Worm (Caenorhabditis elegans) whole organism, young adult: Measurements from ENCODE around the gene math-22.

ENCODE experiments used
- B0336.3 ChIP-seq: fragments of 200-800 bp; sonication (Bioruptor generic); IDR thresholded peaks from 2 replicates; pipeline ENCODE4 v1.3.6; 2022; ENCODE audit warnings: missing genetic modification characterization, missing compliant biosample characterization
- F33H1.4 ChIP-seq: fragments of 200-800 bp; sonication (Bioruptor generic); IDR thresholded peaks from 2 replicates; pipeline ENCODE4 v1.3.6; 2022; ENCODE audit warnings: missing genetic modification reagents, missing genetic modification characterization, missing compliant biosample characterization
- K12H6.12 ChIP-seq: fragments of 200-800 bp; sonication (Bioruptor generic); optimal IDR thresholded peaks from 2 replicates; lab custom pipeline; 2018; ENCODE audit warnings: mild to moderate bottlenecking, missing genetic modification characterization, missing compliant biosample characterization
- T26A5.8 ChIP-seq: sonication (generic microtip); optimal IDR thresholded peaks from 2 replicates; lab custom pipeline; 2016; ENCODE audit warnings: missing genetic modification characterization, missing compliant biosample characterization
- Y67H2A.10 ChIP-seq: fragments of 200-800 bp; sonication (Bioruptor generic); conservative IDR thresholded peaks from 2 replicates; pipeline ENCODE4 v1.3.6; 2022; ENCODE audit warnings: missing genetic modification reagents, missing genetic modification characterization, missing compliant biosample characterization
- ZK185.1 ChIP-seq: sonication (generic microtip); optimal IDR thresholded peaks from 2 replicates; lab custom pipeline; 2016; ENCODE audit warnings: mild to moderate bottlenecking, missing genetic modification characterization, missing compliant biosample characterization; ENCODE audit not compliant: poor library complexity, severe bottlenecking
- attf-6 ChIP-seq: fragments of 200-800 bp; sonication (Bioruptor generic); IDR thresholded peaks from 2 replicates; pipeline ENCODE4 v1.3.6; 2022; ENCODE audit warnings: missing genetic modification reagents, missing genetic modification characterization, missing compliant biosample characterization
- bed-1 ChIP-seq: fragments of 200-800 bp; sonication (Bioruptor generic); IDR thresholded peaks from 2 replicates; pipeline ENCODE4 v1.3.6; 2022; ENCODE audit warnings: missing genetic modification reagents, missing genetic modification characterization, missing compliant biosample characterization
- bed-2 ChIP-seq: fragments of 200-800 bp; sonication (Bioruptor generic); IDR thresholded peaks from 2 replicates; pipeline ENCODE4 v1.3.6; 2022; ENCODE audit warnings: missing genetic modification reagents, missing genetic modification characterization, missing compliant biosample characterization
- cebp-2 ChIP-seq: fragments of 200-800 bp; sonication (Bioruptor generic); IDR thresholded peaks from 2 replicates; pipeline ENCODE4 v1.3.6; 2022; ENCODE audit warnings: missing genetic modification characterization, missing compliant biosample characterization
- ceh-40 ChIP-seq: fragments of 200-800 bp; sonication (Bioruptor generic); IDR thresholded peaks from 2 replicates; pipeline ENCODE4 v1.3.6; 2022; ENCODE audit warnings: missing genetic modification characterization, missing compliant biosample characterization
- chd-7 ChIP-seq: sonication (generic microtip); optimal IDR thresholded peaks from 2 replicates; lab custom pipeline; 2016; ENCODE audit warnings: mild to moderate bottlenecking, missing genetic modification characterization, moderate library complexity, missing compliant biosample characterization
- hmg-1.2 ChIP-seq: fragments of 200-800 bp; sonication (Bioruptor generic); IDR thresholded peaks from 2 replicates; pipeline ENCODE4 v1.3.6; 2022; ENCODE audit warnings: missing genetic modification reagents, missing genetic modification characterization, missing compliant biosample characterization
- hrde-1 ChIP-seq: sonication (generic microtip); optimal IDR thresholded peaks from 2 replicates; lab custom pipeline; 2016; ENCODE audit warnings: missing genetic modification characterization, mild to moderate bottlenecking, missing compliant biosample characterization, moderate library complexity, missing genotype, missing genetic modification reagents, borderline replicate concordance
- lag-1 ChIP-seq: fragments of 200-800 bp; sonication (Bioruptor generic); IDR thresholded peaks from 2 replicates; pipeline ENCODE4 v1.3.6; 2022; ENCODE audit warnings: missing genetic modification reagents, missing genetic modification characterization, missing compliant biosample characterization
- lin-35 ChIP-seq, 3 experiments: fragments of 150-350 bp in 2 of 3; sonication (generic microtip) in 1 of 3; optimal IDR thresholded peaks; 2 replicates each; lab custom pipeline; 2014 to 2018; ENCODE audit warnings: missing biosample characterization in 3 of 3, missing genetic modification characterization in 3 of 3, missing genetic modification reagents in 3 of 3
- lin-40 ChIP-seq: sonication (generic microtip); optimal IDR thresholded peaks from 2 replicates; lab custom pipeline; 2016; ENCODE audit warnings: missing genetic modification characterization, mild to moderate bottlenecking, missing compliant biosample characterization, missing genotype, missing genetic modification reagents
- lsl-1 ChIP-seq: fragments of 200-800 bp; sonication (Bioruptor generic); optimal IDR thresholded peaks from 2 replicates; lab custom pipeline; 2018; ENCODE audit warnings: mild to moderate bottlenecking, missing genetic modification characterization, moderate library complexity, missing compliant biosample characterization
- lsy-27 ChIP-seq: sonication (generic microtip); optimal IDR thresholded peaks from 2 replicates; lab custom pipeline; 2017; ENCODE audit warnings: missing genetic modification characterization, mild to moderate bottlenecking, missing compliant biosample characterization, antibody characterized with exemption, missing genotype, borderline replicate concordance; ENCODE audit not compliant: insufficient read depth
- madf-6 ChIP-seq: fragments of 200-800 bp; sonication (Bioruptor generic); IDR thresholded peaks from 2 replicates; pipeline ENCODE4 v1.3.6; 2022; ENCODE audit warnings: missing genetic modification reagents, missing genetic modification characterization, missing compliant biosample characterization
- nfya-1 ChIP-seq: sonication (generic microtip); optimal IDR thresholded peaks from 2 replicates; lab custom pipeline; 2017; ENCODE audit warnings: antibody characterized with exemption, missing compliant biosample characterization, missing genetic modification characterization, borderline replicate concordance; ENCODE audit not compliant: insufficient read depth
- nfya-2 ChIP-seq: fragments of 200-800 bp; sonication (Bioruptor generic); IDR thresholded peaks from 2 replicates; pipeline ENCODE4 v1.3.6; 2022; ENCODE audit warnings: missing genetic modification reagents, missing genetic modification characterization, missing compliant biosample characterization
- nhr-27 ChIP-seq: fragments of 200-800 bp; sonication (Bioruptor generic); optimal IDR thresholded peaks from 2 replicates; lab custom pipeline; 2018; ENCODE audit warnings: mild to moderate bottlenecking, missing genetic modification characterization, moderate library complexity, missing compliant biosample characterization
- repo-1 ChIP-seq: sonication (generic microtip); optimal IDR thresholded peaks from 2 replicates; lab custom pipeline; 2017; ENCODE audit warnings: mild to moderate bottlenecking, missing genetic modification characterization, missing compliant biosample characterization
- rpc-1 ChIP-seq, 2 experiments: fragments of 150-350 bp in 1 of 2; sonication (generic microtip) in 1 of 2; optimal IDR thresholded peaks; 2 replicates each; lab custom pipeline; 2014 to 2018; ENCODE audit warnings: missing biosample characterization in 1 of 2, missing genetic modification characterization in 1 of 2, missing genetic modification reagents in 1 of 2, missing genotype in 1 of 2
- ztf-3 ChIP-seq: fragments of 200-800 bp; sonication (Bioruptor generic); optimal IDR thresholded peaks from 2 replicates; lab custom pipeline; 2018; ENCODE audit warnings: mild to moderate bottlenecking, missing genetic modification characterization, missing compliant biosample characterization
- ztf-6 ChIP-seq: fragments of 200-800 bp; sonication (Bioruptor generic); IDR thresholded peaks from 2 replicates; pipeline ENCODE4 v1.3.6; 2022; ENCODE audit warnings: missing genetic modification reagents, missing genetic modification characterization, missing compliant biosample characterization

The math-22 gene

DNA sequence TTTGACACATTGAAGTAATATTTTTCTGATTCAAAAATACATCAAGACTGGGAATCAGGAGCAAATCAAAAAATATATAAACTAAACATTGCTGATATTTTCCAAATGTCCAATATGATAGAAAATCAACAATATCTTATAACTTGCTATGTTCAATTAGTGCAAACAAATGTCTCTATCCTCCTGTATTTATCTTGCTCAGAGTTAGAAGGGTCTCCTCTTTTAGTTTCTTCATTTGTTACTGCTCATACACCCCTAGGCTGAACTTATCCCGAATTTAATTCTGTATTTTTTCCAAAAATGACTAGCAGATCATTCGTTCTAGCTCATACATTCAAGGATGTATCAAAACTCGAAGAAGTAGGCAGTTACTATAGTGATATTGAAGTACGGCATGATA is 3.2 kb upstream of the math-22 start, which contains the start of gene math-23:
math-23 (plus strand) TSS at position 301 of the 400 bp plus-strand sequence.
- TF ChIP-seq ztf-3 (GFP tag; lab: Kevin White, UChicago) = no peak
- TF ChIP-seq attf-6 = no peak
- TF ChIP-seq hmg-1.2 (GFP tag; lab: Robert Waterston, UW) = no peak
- TF ChIP-seq ztf-6 (GFP tag; lab: Robert Waterston, UW) = no peak
- no peak for TF ChIP-seq rpc-1 (optimal IDR thresholded peaks at IDR 0.05; lab: Kevin White, UChicago)
- TF ChIP-seq rpc-1 (tag; optimal IDR thresholded peaks at IDR 0.05; lab: Kevin White, UChicago) = no peak
- TF ChIP-seq lag-1 (GFP tag; lab: Robert Waterston, UW) = no peak
- TF ChIP-seq F33H1.4 (GFP tag; lab: Robert Waterston, UW) = no peak
- no peak for TF ChIP-seq lin-35 (GFP tag; optimal IDR thresholded peaks at IDR 0.05; lab: Kevin White, UChicago)
- no peak for TF ChIP-seq B0336.3 (GFP tag; lab: Robert Waterston, UW)
- TF ChIP-seq ZK185.1 (tag; lab: Kevin White, UChicago) = no peak
- TF ChIP-seq, all 124 proteins: peak for 0

DNA sequence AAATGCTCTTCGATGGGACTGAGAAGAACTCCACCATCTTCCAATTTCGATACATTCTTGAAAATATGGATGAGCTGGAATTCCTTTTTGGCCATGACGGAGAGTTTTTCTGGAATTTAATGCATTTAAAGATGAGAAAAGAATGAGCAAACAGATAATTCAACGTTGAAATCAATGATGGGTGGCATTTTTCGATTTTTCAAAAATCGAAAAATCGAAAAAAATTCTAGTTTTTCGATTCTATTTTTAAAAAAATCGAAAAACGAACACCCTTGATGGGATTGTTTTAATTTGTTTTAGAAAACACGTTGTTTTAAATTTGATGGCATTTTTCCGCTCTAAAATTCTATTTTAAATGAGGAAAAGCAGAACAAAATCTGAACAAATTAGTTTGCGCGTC is 7.5 kb downstream of the math-22 start, which contains the start of gene math-31:
math-31 (minus strand) TSS at position 101 of the 400 bp plus-strand sequence.
- no peak for TF ChIP-seq nfya-2 (GFP tag; lab: Robert Waterston, UW)
- TF ChIP-seq K12H6.12 (tag; lab: Kevin White, UChicago) = no peak
- TF ChIP-seq lsy-27 (tag; lab: Kevin White, UChicago) = no peak
- no peak for TF ChIP-seq ceh-40 (GFP tag; lab: Robert Waterston, UW)

DNA sequence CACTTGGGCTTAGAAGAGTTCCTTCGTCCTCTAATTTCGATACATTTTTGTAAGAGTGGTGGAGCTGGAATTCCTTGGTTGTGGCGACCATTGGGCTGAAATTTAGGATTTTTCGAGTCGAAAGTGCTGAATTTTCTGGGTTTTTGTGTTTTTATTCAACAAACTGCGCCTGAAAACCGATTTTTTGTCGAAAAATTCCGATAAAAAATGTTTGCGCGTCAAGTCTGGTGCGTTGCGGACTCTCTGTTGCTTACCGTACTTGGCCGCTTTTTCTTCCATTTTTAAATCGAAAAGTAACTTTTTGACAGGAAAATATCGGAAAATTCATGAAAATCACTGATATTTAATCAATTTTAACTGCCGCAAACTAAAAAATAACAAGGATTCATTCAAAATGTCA is 12.7 kb downstream of the math-22 start, which contains the start of gene bath-4:
bath-4 (minus strand) TSS at position 101 of the 400 bp plus-strand sequence.
- TF ChIP-seq cebp-2 = no peak
- no peak for TF ChIP-seq T26A5.8 (tag; lab: Kevin White, UChicago)
- peak; percentile 33 for TF ChIP-seq lsl-1 (GFP tag; lab: Kevin White, UChicago)

- TF ChIP-seq lsl-1 (GFP tag; lab: Kevin White, UChicago) = peak; percentile 52
- no peak for TF ChIP-seq Y67H2A.10
- TF ChIP-seq repo-1 (tag; lab: Kevin White, UChicago) = no peak
- TF ChIP-seq hrde-1 = no peak
- no peak for TF ChIP-seq chd-7
- TF ChIP-seq nhr-27 (tag; lab: Kevin White, UChicago) = no peak
- no peak for TF ChIP-seq bed-2
- TF ChIP-seq nfya-1 (tag; lab: Kevin White, UChicago) = no peak
- no peak for TF ChIP-seq lin-40 (tag; lab: Kevin White, UChicago)
Measured at ce11 chrII:1921018-1921417, 15.8 kb downstream of the math-22 start, which contains the start of gene bath-7. Gene bath-7 (minus strand): TSS chrII:1921118.

DNA sequence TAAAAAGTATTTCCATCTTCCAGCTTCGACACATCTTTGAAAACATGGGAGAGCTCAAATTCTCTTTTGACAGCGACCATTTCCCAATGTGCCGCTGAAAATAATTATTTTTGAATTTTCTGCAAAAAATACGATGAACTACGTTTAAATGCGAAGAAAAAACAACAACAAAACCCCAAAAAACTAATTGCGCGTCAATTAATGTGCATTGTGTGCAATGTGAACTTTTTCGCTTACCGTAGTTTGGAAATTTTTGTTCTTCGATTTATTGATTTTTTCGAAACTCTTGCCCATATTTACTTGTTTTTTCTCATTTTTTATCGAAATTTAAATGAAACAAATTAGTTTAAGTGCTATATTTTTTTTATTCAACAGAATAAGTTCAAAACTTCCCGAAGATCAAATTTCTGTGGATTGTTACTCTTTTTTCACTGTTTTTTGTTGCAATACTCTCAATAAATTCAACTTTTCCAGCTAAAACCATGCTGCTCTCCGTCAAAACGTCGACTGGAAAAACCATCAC is 17.5 kb downstream of the math-22 start, which contains the start of the genes bath-2 and F52C6.4:
bath-2 (minus strand) TSS at position 101 of the 523 bp plus-strand sequence.
F52C6.4 (plus strand) TSS at position 473 of the 523 bp plus-strand sequence.
- TF ChIP-seq bed-1 (GFP tag; lab: Robert Waterston, UW) (no peak), madf-6 (peak; percentile 44; the same call in 1 of the 2 replicates), lsl-1 (GFP tag; lab: Kevin White, UChicago) (peak; percentile 84), nfya-2 (GFP tag; lab: Robert Waterston, UW) (no peak)
- TF ChIP-seq, all 124 proteins: peak for 2

DNA sequence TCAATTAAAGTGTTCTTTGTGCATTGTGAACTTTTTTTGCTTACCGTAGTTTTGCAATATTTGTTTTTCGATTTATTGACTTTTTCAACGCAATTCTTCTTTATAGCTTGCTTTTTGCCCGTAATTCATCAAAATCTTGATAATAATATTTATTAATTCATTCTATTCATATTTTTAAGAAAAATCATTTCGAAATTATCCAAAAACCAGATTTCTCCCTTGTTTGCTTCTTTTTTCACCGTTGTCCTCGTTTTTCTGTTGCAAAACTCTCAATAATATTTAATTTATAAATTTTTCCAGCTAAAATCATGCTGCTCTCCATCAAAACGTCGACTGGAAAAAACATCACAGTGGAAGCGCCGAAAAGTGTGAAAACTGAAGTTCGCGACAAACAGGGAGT is 19.3 kb downstream of the math-22 start, which contains the start of gene F52C6.3:
F52C6.3 (plus strand) TSS at position 301 of the 400 bp plus-strand sequence.
- TF ChIP-seq lsl-1 (GFP tag; lab: Kevin White, UChicago) (peak; percentile 51), lin-40 (tag; lab: Kevin White, UChicago) (no peak)
